Fruit fly (Drosophila melanogaster) whole organism, prepupa: ENCODE measurements around the gene CG14535.

Experiments used
- CG32006 ChIP-seq: fragments of 200-800 bp; sonication (Bioruptor generic); optimal IDR thresholded peaks from 3 replicates; lab custom pipeline; 2017; ENCODE audit warnings: missing biosample characterization, mild to moderate bottlenecking, missing genetic modification characterization
- CG6163 ChIP-seq: fragments of 200-800 bp; sonication (Bioruptor generic); IDR thresholded peaks from 3 replicates; pipeline ENCODE4 v1.3.6; 2022; ENCODE audit warnings: missing biosample characterization, missing genetic modification characterization
- CG8632 ChIP-seq: fragments of 200-800 bp; sonication (Bioruptor generic); optimal IDR thresholded peaks from 3 replicates; lab custom pipeline; 2016; ENCODE audit warnings: missing biosample characterization, missing genetic modification characterization
- Hr39 ChIP-seq: fragments of 200-800 bp; sonication (Bioruptor generic); optimal IDR thresholded peaks from 2 replicates; lab custom pipeline; 2016; ENCODE audit warnings: missing biosample characterization, missing genetic modification characterization
- Lpt ChIP-seq: fragments of 200-800 bp; sonication (Bioruptor generic); optimal IDR thresholded peaks from 3 replicates; lab custom pipeline; 2016; ENCODE audit warnings: missing biosample characterization, missing genetic modification characterization
- Smox ChIP-seq: fragments of 200-800 bp; sonication (Bioruptor generic); optimal IDR thresholded peaks from 3 replicates; lab custom pipeline; 2016; ENCODE audit warnings: missing biosample characterization, missing genetic modification characterization
- Sox14 ChIP-seq: fragments of 200-800 bp; sonication (Bioruptor generic); optimal IDR thresholded peaks from 3 replicates; lab custom pipeline; 2016; ENCODE audit warnings: missing biosample characterization, missing genetic modification characterization
- fd85E ChIP-seq: fragments of 200-800 bp; sonication (Bioruptor generic); optimal IDR thresholded peaks from 3 replicates; lab custom pipeline; 2016; ENCODE audit warnings: missing biosample characterization, missing genetic modification characterization
- spab ChIP-seq: fragments of 200-800 bp; sonication (Bioruptor generic); optimal IDR thresholded peaks from 2 replicates; lab custom pipeline; 2017; ENCODE audit warnings: missing biosample characterization, mild to moderate bottlenecking, missing genetic modification characterization, missing genetic modification reagents
- ss ChIP-seq, 2 experiments: fragments of 200-800 bp; sonication (Bioruptor generic); optimal IDR thresholded peaks; 2 replicates in 1 of 2; 3 replicates in 1 of 2; lab custom pipeline; 2017 to 2018; ENCODE audit warnings: mild to moderate bottlenecking in 2 of 2, missing biosample characterization in 2 of 2, missing genetic modification characterization in 2 of 2, moderate library complexity in 1 of 2

DNA sequence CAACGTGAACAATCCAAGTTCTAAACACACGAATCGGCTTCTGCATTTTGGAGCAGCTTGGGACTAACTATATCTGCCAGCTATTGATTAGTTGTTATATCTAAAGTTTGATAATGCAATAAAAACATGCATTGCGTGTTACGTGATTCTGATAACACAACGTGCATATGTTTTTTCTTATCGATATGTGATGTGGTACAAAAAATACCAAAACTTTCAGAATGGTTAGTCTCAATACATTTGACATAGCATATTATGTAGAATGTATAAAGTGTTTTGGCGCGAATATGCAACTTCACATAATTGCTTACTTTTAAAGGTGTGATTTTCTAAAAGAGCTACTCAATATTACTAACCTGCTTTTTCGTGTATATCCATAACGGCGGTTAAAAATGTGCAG is 30.7 kb upstream of the CG14535 start:
- TF ChIP-seq CG6163 (GFP tag; lab: Robert Waterston, UW): no peak
- TF ChIP-seq CG32006: no peak
- no peak for TF ChIP-seq Hr39 (GFP tag; lab: Kevin White, UChicago)
- no peak for TF ChIP-seq Smox (GFP tag; lab: Kevin White, UChicago)
- no peak for TF ChIP-seq ss (GFP tag; optimal IDR thresholded peaks at IDR 0.05; lab: Kevin White, UChicago)
- no peak for TF ChIP-seq CG8632
- no peak for TF ChIP-seq fd85E (GFP tag; lab: Kevin White, UChicago)
- TF ChIP-seq Lpt (GFP tag; lab: Kevin White, UChicago): no peak
- no peak for TF ChIP-seq spab (GFP tag; lab: Kevin White, UChicago)
- no peak for TF ChIP-seq Sox14 (GFP tag; lab: Kevin White, UChicago)
